Fruit fly (Drosophila melanogaster): Measurements from ENCODE around the gene CG33270.

DNA sequence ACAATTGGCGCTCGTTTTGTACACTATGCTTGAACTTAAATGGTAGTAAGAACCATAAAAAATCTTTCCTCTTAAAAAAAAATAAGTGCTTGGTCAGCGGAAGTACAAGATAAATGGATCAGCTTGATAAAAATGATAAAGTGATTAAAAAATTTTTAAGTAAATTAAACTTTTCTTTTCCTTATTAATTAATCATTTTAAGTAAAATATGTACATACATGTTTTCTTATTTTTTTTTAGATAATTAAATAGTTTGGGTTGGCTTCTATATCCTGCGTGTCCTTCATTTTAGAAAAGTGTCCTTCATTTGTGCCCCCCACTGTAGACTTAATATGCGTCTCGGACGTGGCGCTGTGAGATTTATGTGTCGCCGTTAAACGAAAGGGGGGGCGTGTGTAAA lies 21.8 kb downstream of the CG33270 start:
- TF ChIP-seq CG8478 (optimal IDR thresholded peaks at IDR 0.05) = no peak
- no peak for TF ChIP-seq usp (GFP tag; optimal IDR thresholded peaks at IDR 0.05)
- no peak for TF ChIP-seq Dll (optimal IDR thresholded peaks at IDR 0.05)
- TF ChIP-seq pan (optimal IDR thresholded peaks at IDR 0.05) = no peak

Data from whole organism.